Worm (Caenorhabditis elegans) whole organism, L2 larva: ENCODE results near the gene mtrf-1L.

Source experiments
- C34F6.9 ChIP-seq: fragments of 150-350 bp; optimal IDR thresholded peaks from 2 replicates; lab custom pipeline; 2014; ENCODE audit warnings: missing biosample characterization, missing genetic modification characterization
- F13H6.1 ChIP-seq: sonication (generic microtip); optimal IDR thresholded peaks from 2 replicates; lab custom pipeline; 2016; ENCODE audit warnings: missing genetic modification characterization, missing compliant biosample characterization
- R02D3.7 ChIP-seq: fragments of 150-350 bp; optimal IDR thresholded peaks from 2 replicates; lab custom pipeline; 2014; ENCODE audit warnings: missing biosample characterization, missing genetic modification characterization
- ZK546.5 ChIP-seq: sonication (generic microtip); optimal IDR thresholded peaks from 2 replicates; lab custom pipeline; 2017; ENCODE audit warnings: missing biosample characterization, missing genetic modification characterization
- aly-2 ChIP-seq: fragments of 150-350 bp; optimal IDR thresholded peaks from 2 replicates; lab custom pipeline; 2014; ENCODE audit warnings: missing biosample characterization, missing genetic modification characterization
- ama-1 ChIP-seq: fragments of 150-350 bp; optimal IDR thresholded peaks from 2 replicates; lab custom pipeline; 2018; ENCODE audit warnings: inconsistent platforms
- ceh-16 ChIP-seq: fragments of 150-350 bp; optimal IDR thresholded peaks from 2 replicates; lab custom pipeline; 2014; ENCODE audit warnings: missing biosample characterization, missing genetic modification characterization
- ceh-82 ChIP-seq: fragments of 150-350 bp; optimal IDR thresholded peaks from 2 replicates; lab custom pipeline; 2014; ENCODE audit warnings: missing biosample characterization, missing genetic modification characterization
- crh-2 ChIP-seq: sonication (generic microtip); optimal IDR thresholded peaks from 2 replicates; lab custom pipeline; 2017; ENCODE audit warnings: missing biosample characterization, missing genetic modification characterization
- dmd-4 ChIP-seq: sonication (generic microtip); optimal IDR thresholded peaks from 2 replicates; lab custom pipeline; 2017; ENCODE audit warnings: missing biosample characterization, missing genetic modification characterization
- egl-27 ChIP-seq: sonication (generic microtip); optimal IDR thresholded peaks from 3 replicates; lab custom pipeline; 2017; ENCODE audit warnings: missing biosample characterization, missing genetic modification reagents, missing genetic modification characterization
- elt-1 ChIP-seq: fragments of 150-350 bp; optimal IDR thresholded peaks from 2 replicates; lab custom pipeline; 2014; ENCODE audit warnings: missing biosample characterization, missing genetic modification characterization
- elt-3 ChIP-seq: sonication (generic microtip); optimal IDR thresholded peaks from 2 replicates; lab custom pipeline; 2017; ENCODE audit warnings: missing biosample characterization, missing genetic modification characterization
- fos-1 ChIP-seq: fragments of 150-350 bp; optimal IDR thresholded peaks from 2 replicates; lab custom pipeline; 2014; ENCODE audit warnings: missing biosample characterization, missing genetic modification characterization
- gmeb-1 ChIP-seq: fragments of 150-350 bp; optimal IDR thresholded peaks from 2 replicates; lab custom pipeline; 2014; ENCODE audit warnings: missing biosample characterization, missing genetic modification characterization
- lin-13 ChIP-seq: fragments of 150-350 bp; optimal IDR thresholded peaks from 2 replicates; lab custom pipeline; 2014; ENCODE audit warnings: missing biosample characterization, missing genetic modification reagents, missing genetic modification characterization
- lin-39 ChIP-seq: fragments of 150-350 bp; optimal IDR thresholded peaks from 2 replicates; lab custom pipeline; 2014; ENCODE audit warnings: missing biosample characterization, missing genetic modification reagents, missing genetic modification characterization
- lsy-2 ChIP-seq, 2 experiments: fragments of 150-350 bp in 1 of 2; sonication (generic microtip) in 1 of 2; optimal IDR thresholded peaks; 2 replicates each; lab custom pipeline; 2014 to 2017; ENCODE audit warnings: missing biosample characterization in 2 of 2, missing genetic modification characterization in 2 of 2
- mab-5 ChIP-seq: fragments of 150-350 bp; optimal IDR thresholded peaks from 2 replicates; lab custom pipeline; 2014; ENCODE audit warnings: missing biosample characterization, missing genetic modification characterization
- mbf-1 ChIP-seq: sonication (generic microtip); optimal IDR thresholded peaks from 2 replicates; lab custom pipeline; 2017; ENCODE audit warnings: missing biosample characterization, missing genetic modification characterization
- mdl-1 ChIP-seq, 2 experiments: fragments of 150-350 bp in 1 of 2; sonication (generic microtip) in 1 of 2; optimal IDR thresholded peaks; 2 replicates each; lab custom pipeline; 2017; ENCODE audit warnings: missing biosample characterization in 2 of 2, missing genetic modification characterization in 2 of 2
- nhr-10 ChIP-seq: sonication (generic microtip); optimal IDR thresholded peaks from 2 replicates; lab custom pipeline; 2017; ENCODE audit warnings: missing biosample characterization, missing genetic modification characterization
- nhr-11 ChIP-seq: fragments of 150-350 bp; optimal IDR thresholded peaks from 2 replicates; lab custom pipeline; 2014; ENCODE audit warnings: missing biosample characterization, missing genetic modification characterization
- nhr-12 ChIP-seq: fragments of 150-350 bp; optimal IDR thresholded peaks from 2 replicates; lab custom pipeline; 2014; ENCODE audit warnings: missing biosample characterization, missing genetic modification characterization
- nhr-129 ChIP-seq: fragments of 150-350 bp; optimal IDR thresholded peaks from 2 replicates; lab custom pipeline; 2014; ENCODE audit warnings: missing biosample characterization, missing genetic modification characterization
- nhr-21 ChIP-seq: fragments of 150-350 bp; optimal IDR thresholded peaks from 2 replicates; lab custom pipeline; 2014; ENCODE audit warnings: missing biosample characterization, missing genetic modification characterization
- nhr-23 ChIP-seq: fragments of 150-350 bp; optimal IDR thresholded peaks from 2 replicates; lab custom pipeline; 2014; ENCODE audit warnings: missing biosample characterization, missing genetic modification reagents, missing genetic modification characterization
- nhr-237 ChIP-seq: fragments of 150-350 bp; optimal IDR thresholded peaks from 2 replicates; lab custom pipeline; 2014; ENCODE audit warnings: missing biosample characterization, missing genetic modification characterization
- nhr-25 ChIP-seq: fragments of 150-350 bp; sonication (generic microtip); optimal IDR thresholded peaks from 3 replicates; lab custom pipeline; 2014; ENCODE audit warnings: missing biosample characterization, missing genetic modification characterization
- nhr-6 ChIP-seq: fragments of 150-350 bp; optimal IDR thresholded peaks from 2 replicates; lab custom pipeline; 2014; ENCODE audit warnings: missing biosample characterization, missing genetic modification characterization
- peb-1 ChIP-seq: fragments of 150-350 bp; optimal IDR thresholded peaks from 2 replicates; lab custom pipeline; 2014; ENCODE audit warnings: missing biosample characterization, missing genetic modification characterization
- skn-1 ChIP-seq: sonication (generic microtip); optimal IDR thresholded peaks from 2 replicates; lab custom pipeline; 2017; ENCODE audit warnings: missing biosample characterization, missing genetic modification characterization
- sma-3 ChIP-seq: sonication (generic microtip); optimal IDR thresholded peaks from 2 replicates; lab custom pipeline; 2016; ENCODE audit warnings: missing genetic modification reagents, missing genetic modification characterization, missing compliant biosample characterization
- sma-9 ChIP-seq, 2 experiments: fragments of 150-350 bp in 1 of 2; sonication (generic microtip) in 1 of 2; optimal IDR thresholded peaks; 2 replicates each; lab custom pipeline; 2014 to 2016; ENCODE audit warnings: missing genetic modification characterization in 2 of 2, mild to moderate bottlenecking in 1 of 2, missing biosample characterization in 1 of 2, missing compliant biosample characterization in 1 of 2, missing genetic modification reagents in 1 of 2, moderate library complexity in 1 of 2
- snpc-4 ChIP-seq: fragments of 150-350 bp; optimal IDR thresholded peaks from 2 replicates; lab custom pipeline; 2014; ENCODE audit warnings: missing biosample characterization, missing genetic modification characterization
- unc-39 ChIP-seq: fragments of 150-350 bp; optimal IDR thresholded peaks from 2 replicates; lab custom pipeline; 2014; ENCODE audit warnings: missing biosample characterization, missing genetic modification characterization
- unc-55 ChIP-seq: fragments of 150-350 bp; sonication (generic microtip); optimal IDR thresholded peaks from 3 replicates; lab custom pipeline; 2014; ENCODE audit warnings: missing biosample characterization, missing genetic modification reagents, missing genetic modification characterization
- unc-62 ChIP-seq: fragments of 150-350 bp; optimal IDR thresholded peaks from 2 replicates; lab custom pipeline; 2014; ENCODE audit warnings: missing biosample characterization, missing genetic modification reagents, missing genetic modification characterization
- zag-1 ChIP-seq: fragments of 150-350 bp; optimal IDR thresholded peaks from 2 replicates; lab custom pipeline; 2014; ENCODE audit warnings: missing biosample characterization, missing genetic modification characterization

The mtrf-1L gene

ce11 chrIV:5166030-5166429, 20.9 kb upstream of the mtrf-1L start, which contains the start of gene ptp-5.1:
TSS of gene ptp-5.1 (plus strand) at chrIV:5166330.
- TF ChIP-seq lin-13 (GFP tag; lab: Kevin White, UChicago) (no peak), mab-5 (tag; lab: Kevin White, UChicago) (no peak), nhr-237 (tag; lab: Kevin White, UChicago) (no peak)

ce11 chrIV:5169335-5169734, 17.6 kb upstream of the mtrf-1L start:
- TF ChIP-seq nhr-21 (tag; lab: Kevin White, UChicago) (no peak), R02D3.7 (tag; lab: Kevin White, UChicago) (no peak), fos-1 (tag; lab: Kevin White, UChicago) (no peak), mbf-1 (tag; lab: Kevin White, UChicago) (no peak), ceh-16 (no peak), nhr-10 (no peak), lin-39 (no peak), sma-9 (GFP tag; optimal IDR thresholded peaks at IDR 0.05; lab: Kevin White, UChicago) (peak; percentile 41), sma-9 (tag; optimal IDR thresholded peaks at IDR 0.05; lab: Kevin White, UChicago) (no peak), nhr-6 (tag; lab: Kevin White, UChicago) (no peak), lin-13 (GFP tag; lab: Kevin White, UChicago) (no peak), dmd-4 (tag; lab: Kevin White, UChicago) (no peak), ama-1 (lab: Kevin White, UChicago) (no peak), elt-1 (tag; lab: Kevin White, UChicago) (no peak), nhr-25 (no peak), unc-55 (GFP tag; lab: Kevin White, UChicago) (no peak), elt-3 (tag; lab: Kevin White, UChicago) (no peak), snpc-4 (tag; lab: Kevin White, UChicago) (no peak), nhr-129 (peak; percentile 68), mab-5 (tag; lab: Kevin White, UChicago) (no peak), C34F6.9 (tag; lab: Kevin White, UChicago) (peak; percentile 48), F13H6.1 (tag; lab: Kevin White, UChicago) (peak; percentile 68), egl-27 (tag; lab: Kevin White, UChicago) (no peak)

ce11 chrIV:5171994-5172528, 14.9 kb upstream of the mtrf-1L start:
- TF ChIP-seq unc-39 (no peak), F13H6.1 (tag; lab: Kevin White, UChicago) (peak; percentile 9), nhr-129 (peak; percentile 3), lsy-2 (tag; optimal IDR thresholded peaks at IDR 0.05; lab: Kevin White, UChicago) (no peak)

- TF ChIP-seq gmeb-1 (tag; lab: Kevin White, UChicago) (no peak), fos-1 (tag; lab: Kevin White, UChicago) (no peak), peb-1 (tag; lab: Kevin White, UChicago) (no peak), crh-2 (tag; lab: Kevin White, UChicago) (no peak), nhr-10 (no peak), C34F6.9 (tag; lab: Kevin White, UChicago) (no peak), sma-9 (GFP tag; optimal IDR thresholded peaks at IDR 0.05; lab: Kevin White, UChicago) (no peak), sma-9 (tag; optimal IDR thresholded peaks at IDR 0.05; lab: Kevin White, UChicago) (no peak), unc-39 (no peak), ZK546.5 (tag; lab: Kevin White, UChicago) (no peak), dmd-4 (tag; lab: Kevin White, UChicago) (no peak)
Measured at ce11 chrIV:5173032-5173431, 13.9 kb upstream of the mtrf-1L start, which contains the start of gene lam-1. TSS of gene lam-1 (plus strand) at chrIV:5173332.

- TF ChIP-seq sma-9 (GFP tag; optimal IDR thresholded peaks at IDR 0.05; lab: Kevin White, UChicago) = peak; percentile 96
- no peak for TF ChIP-seq sma-9 (tag; optimal IDR thresholded peaks at IDR 0.05; lab: Kevin White, UChicago)
- peak; percentile 91 for TF ChIP-seq lin-13 (GFP tag; lab: Kevin White, UChicago)
- TF ChIP-seq R02D3.7 (tag; lab: Kevin White, UChicago) = peak; percentile 76
- TF ChIP-seq nhr-237 (tag; lab: Kevin White, UChicago) = peak; percentile 39
- peak; percentile 57 for TF ChIP-seq nhr-10
- TF ChIP-seq nhr-6 (tag; lab: Kevin White, UChicago) = peak; percentile 89
- TF ChIP-seq ceh-82 = peak; percentile 63
- peak; percentile 82 for TF ChIP-seq fos-1 (tag; lab: Kevin White, UChicago)
- peak; percentile 95 for TF ChIP-seq nhr-21 (tag; lab: Kevin White, UChicago)
- no peak for TF ChIP-seq ama-1 (lab: Kevin White, UChicago)
- TF ChIP-seq mdl-1 (tag; optimal IDR thresholded peaks at IDR 0.05; lab: Kevin White, UChicago) = peak; percentile 3 to 15
- TF ChIP-seq skn-1 (tag; lab: Kevin White, UChicago) = peak; percentile 59
- TF ChIP-seq nhr-25 = peak; percentile 96
- TF ChIP-seq sma-3 (GFP tag; lab: Kevin White, UChicago) = peak; percentile 97
- TF ChIP-seq unc-55 (GFP tag; lab: Kevin White, UChicago) = peak; percentile 90
- TF ChIP-seq lin-39 = no peak
- peak; percentile 92 to 96 for TF ChIP-seq lsy-2 (tag; optimal IDR thresholded peaks at IDR 0.05; lab: Kevin White, UChicago)
- peak; percentile 51 for TF ChIP-seq nhr-12 (tag; lab: Kevin White, UChicago)
- peak; percentile 95 for TF ChIP-seq crh-2 (tag; lab: Kevin White, UChicago)
- no peak for TF ChIP-seq unc-39
- TF ChIP-seq snpc-4 (tag; lab: Kevin White, UChicago) = peak; percentile 86
- peak; percentile 99 for TF ChIP-seq gmeb-1 (tag; lab: Kevin White, UChicago)
- TF ChIP-seq elt-1 (tag; lab: Kevin White, UChicago) = no peak
- no peak for TF ChIP-seq nhr-23 (tag; lab: Kevin White, UChicago)
- TF ChIP-seq peb-1 (tag; lab: Kevin White, UChicago) = no peak
- TF ChIP-seq nhr-129 = peak; percentile 92
- TF ChIP-seq zag-1 (tag; lab: Kevin White, UChicago) = peak; percentile 40
- no peak for TF ChIP-seq nhr-11 (tag; lab: Kevin White, UChicago)
- TF ChIP-seq dmd-4 (tag; lab: Kevin White, UChicago) = peak; percentile 45
- TF ChIP-seq unc-62 (GFP tag; lab: Kevin White, UChicago) = no peak
- TF ChIP-seq egl-27 (tag; lab: Kevin White, UChicago) = peak; percentile 68
- TF ChIP-seq aly-2 (tag; lab: Kevin White, UChicago) = no peak
- no peak for TF ChIP-seq elt-3 (tag; lab: Kevin White, UChicago)
- peak; percentile 93 for TF ChIP-seq F13H6.1 (tag; lab: Kevin White, UChicago)
Measured at ce11 chrIV:5183755-5184166, 3.2 kb upstream of the mtrf-1L start, which contains the start of gene W03F8.4. TSS of gene W03F8.4 (plus strand) at chrIV:5184123.
